Worm (Caenorhabditis elegans) whole organism, mixed stage, embryonic: Measurements from ENCODE around the gene lis-1.

Experiments
- blmp-1 ChIP-seq: fragments of 150-350 bp; optimal IDR thresholded peaks from 2 replicates; lab custom pipeline; 2014; ENCODE audit warnings: missing biosample characterization, missing genetic modification characterization
- ceh-39 ChIP-seq: fragments of 150-350 bp; optimal IDR thresholded peaks from 2 replicates; lab custom pipeline; 2014; ENCODE audit warnings: missing biosample characterization, missing genetic modification characterization
- ces-1 ChIP-seq: fragments of 150-350 bp; optimal IDR thresholded peaks from 2 replicates; lab custom pipeline; 2014; ENCODE audit warnings: missing biosample characterization, missing genetic modification reagents, missing genetic modification characterization
- elt-3 ChIP-seq: fragments of 150-350 bp; optimal IDR thresholded peaks from 2 replicates; lab custom pipeline; 2014; ENCODE audit warnings: missing biosample characterization, missing genetic modification characterization
- lin-13 ChIP-seq: fragments of 150-350 bp; optimal IDR thresholded peaks from 2 replicates; lab custom pipeline; 2014; ENCODE audit warnings: missing biosample characterization, missing genetic modification characterization
- lsy-2 ChIP-seq: fragments of 150-350 bp; optimal IDR thresholded peaks from 2 replicates; lab custom pipeline; 2014; ENCODE audit warnings: missing biosample characterization, missing genetic modification characterization
- nhr-237 ChIP-seq: fragments of 150-350 bp; optimal IDR thresholded peaks from 2 replicates; lab custom pipeline; 2014; ENCODE audit warnings: missing biosample characterization, missing genetic modification characterization
- nhr-28 ChIP-seq: fragments of 150-350 bp; optimal IDR thresholded peaks from 2 replicates; lab custom pipeline; 2014; ENCODE audit warnings: missing biosample characterization, missing genetic modification characterization
- nhr-76 ChIP-seq: sonication (generic microtip); optimal IDR thresholded peaks from 2 replicates; lab custom pipeline; 2017; ENCODE audit warnings: missing biosample characterization, missing genetic modification characterization
- pha-4 ChIP-seq: fragments of 150-350 bp; optimal IDR thresholded peaks from 2 replicates; lab custom pipeline; 2018; ENCODE audit warnings: missing biosample characterization, missing genetic modification reagents, missing genetic modification characterization
- tbx-8 ChIP-seq: fragments of 200-800 bp; sonication (Bioruptor generic); optimal IDR thresholded peaks from 2 replicates; lab custom pipeline; 2018; ENCODE audit warnings: mild to moderate bottlenecking, missing genetic modification characterization, moderate library complexity, missing compliant biosample characterization
- unc-39 ChIP-seq: fragments of 150-350 bp; optimal IDR thresholded peaks from 2 replicates; lab custom pipeline; 2014; ENCODE audit warnings: missing biosample characterization, missing genetic modification characterization
- unc-62 ChIP-seq: fragments of 150-350 bp; optimal IDR thresholded peaks from 2 replicates; lab custom pipeline; 2014; ENCODE audit warnings: missing biosample characterization, missing genetic modification reagents, missing genetic modification characterization
- zip-8 ChIP-seq: fragments of 150-350 bp; optimal IDR thresholded peaks from 2 replicates; lab custom pipeline; 2014; ENCODE audit warnings: missing biosample characterization, missing genetic modification characterization

DNA sequence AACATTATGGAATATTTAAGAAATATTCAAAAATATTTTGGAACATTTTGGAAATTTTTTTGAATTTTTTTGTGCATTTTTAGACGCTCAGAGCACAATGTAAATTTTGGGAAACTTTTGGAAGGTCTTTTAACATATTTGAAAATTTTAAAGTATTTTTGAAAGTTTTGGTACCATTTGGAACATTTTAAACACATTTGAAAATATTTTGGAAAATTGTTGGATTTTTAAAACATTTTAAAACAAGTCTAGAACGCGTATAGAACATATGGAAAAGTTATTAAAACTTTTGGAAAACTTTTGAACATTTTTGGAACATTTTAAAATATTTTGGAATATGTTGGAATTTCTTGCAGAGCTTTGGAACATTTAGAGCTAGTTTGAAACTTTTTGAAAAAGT is 42.8 kb downstream of the lis-1 start, which contains the start of gene sdz-20:
- no peak for TF ChIP-seq blmp-1 (tag; lab: Kevin White, UChicago)
- TF ChIP-seq zip-8 (tag; lab: Kevin White, UChicago): no peak
- no peak for TF ChIP-seq elt-3 (tag; lab: Kevin White, UChicago)
- TF ChIP-seq pha-4 (tag; lab: Kevin White, UChicago): no peak
- TF ChIP-seq ceh-39 (tag; lab: Kevin White, UChicago): no peak
- no peak for TF ChIP-seq nhr-237 (tag; lab: Kevin White, UChicago)
- no peak for TF ChIP-seq unc-39 (tag; lab: Kevin White, UChicago)
- no peak for TF ChIP-seq ces-1
- no peak for TF ChIP-seq unc-62 (GFP tag; lab: Kevin White, UChicago)
- no peak for TF ChIP-seq tbx-8 (GFP tag; lab: Kevin White, UChicago)
- no peak for TF ChIP-seq lsy-2 (tag; lab: Kevin White, UChicago)
- no peak for TF ChIP-seq lin-13
- TF ChIP-seq nhr-76 (tag; lab: Kevin White, UChicago): no peak
- no peak for TF ChIP-seq nhr-28 (tag; lab: Kevin White, UChicago)
